Worm (Caenorhabditis elegans): ENCODE data around the gene ZC443.7.

The ZC443.7 gene

DNA sequence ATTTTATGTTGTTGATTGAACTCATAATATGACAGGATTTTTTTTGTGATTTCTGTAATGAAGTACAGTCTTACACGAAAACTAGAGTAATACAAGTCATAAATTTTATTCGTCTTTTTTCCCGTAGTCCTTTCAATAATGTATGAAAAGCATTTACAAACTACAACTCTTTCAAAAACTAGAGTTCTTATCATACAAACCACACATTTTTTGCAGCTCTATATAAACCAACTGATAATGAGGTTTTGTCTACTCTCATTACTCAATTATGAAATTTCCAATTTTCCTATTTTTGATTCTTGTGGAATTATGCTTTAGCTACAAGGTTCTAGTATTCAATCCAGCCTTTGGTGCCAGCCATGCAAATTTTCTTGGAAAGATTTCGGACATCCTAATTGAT lies 18.5 kb downstream of the ZC443.7 start, which contains the start of gene ugt-16:
ugt-16 (plus strand) TSS at position 248 of the 400 bp plus-strand sequence.
- TF ChIP-seq pqm-1 (tag; optimal IDR thresholded peaks at IDR 0.05) (peak; percentile 53), fkh-10 (GFP tag; optimal IDR thresholded peaks at IDR 0.05) (no peak), elt-2 (tag; optimal IDR thresholded peaks at IDR 0.05) (peak; percentile 71), nhr-23 (tag; optimal IDR thresholded peaks at IDR 0.05) (no peak), ceh-16 (tag; optimal IDR thresholded peaks at IDR 0.05) (no peak), elt-3 (tag; optimal IDR thresholded peaks at IDR 0.05) (no peak)

ce11 chrV:12827219-12827618 lies 20.9 kb downstream of the ZC443.7 start, which contains the start of gene ugt-15:
Gene ugt-15 (plus strand): TSS chrV:12827519.
- TF ChIP-seq nhr-12 (tag; optimal IDR thresholded peaks at IDR 0.05) (no peak), egl-5 (tag; optimal IDR thresholded peaks at IDR 0.05) (no peak), sea-2 (GFP tag; optimal IDR thresholded peaks at IDR 0.05) (no peak), skn-1 (tag; optimal IDR thresholded peaks at IDR 0.05) (no peak), nhr-76 (tag; optimal IDR thresholded peaks at IDR 0.05) (no peak), daf-12 (tag; optimal IDR thresholded peaks at IDR 0.05) (no peak), ZK546.5 (tag; optimal IDR thresholded peaks at IDR 0.05) (no peak), unc-62 (GFP tag; optimal IDR thresholded peaks at IDR 0.05) (no peak), elt-2 (tag; optimal IDR thresholded peaks at IDR 0.05) (peak; percentile 13), fos-1 (tag; optimal IDR thresholded peaks at IDR 0.05) (no peak), R02D3.7 (tag; optimal IDR thresholded peaks at IDR 0.05) (no peak), pqm-1 (tag; optimal IDR thresholded peaks at IDR 0.05) (peak; percentile 22), aly-2 (tag; optimal IDR thresholded peaks at IDR 0.05) (no peak), nfya-1 (tag; optimal IDR thresholded peaks at IDR 0.05; ENCODE audit: insufficient read depth) (no peak)

DNA sequence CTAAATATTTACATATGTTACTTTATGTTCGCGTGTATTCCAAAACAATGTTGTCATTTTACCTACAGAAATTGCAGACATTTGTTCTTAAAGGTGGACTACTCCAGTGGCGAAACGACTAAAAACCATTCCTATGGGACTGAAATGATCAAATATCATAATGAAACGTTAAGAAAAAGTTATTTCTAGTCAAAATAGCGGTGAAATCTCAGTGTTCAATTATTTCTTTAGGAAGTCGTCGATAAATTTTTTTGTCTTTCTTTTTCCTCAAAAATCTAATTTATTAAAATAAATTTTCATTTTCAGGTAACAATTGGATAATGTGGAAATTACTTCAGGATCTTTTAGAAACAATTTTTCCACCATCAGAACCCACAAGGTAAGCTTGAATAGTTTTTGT lies 29.1 kb downstream of the ZC443.7 start, which contains the start of gene C44H9.4:
C44H9.4 (plus strand) TSS at position 301 of the 400 bp plus-strand sequence.
- TF ChIP-seq skn-1 (tag; optimal IDR thresholded peaks at IDR 0.05) (no peak), fkh-10 (GFP tag; optimal IDR thresholded peaks at IDR 0.05) (no peak), nhr-43 (tag; optimal IDR thresholded peaks at IDR 0.05; ENCODE audit: poor library complexity, severe bottlenecking) (no peak), ZK546.5 (tag; optimal IDR thresholded peaks at IDR 0.05) (no peak), lin-39 (tag; optimal IDR thresholded peaks at IDR 0.05) (no peak), ceh-28 (tag; optimal IDR thresholded peaks at IDR 0.05) (no peak), zag-1 (tag; optimal IDR thresholded peaks at IDR 0.05) (no peak), nhr-28 (tag; optimal IDR thresholded peaks at IDR 0.05) (no peak), ama-1 (optimal IDR thresholded peaks at IDR 0.05) (no peak)

DNA sequence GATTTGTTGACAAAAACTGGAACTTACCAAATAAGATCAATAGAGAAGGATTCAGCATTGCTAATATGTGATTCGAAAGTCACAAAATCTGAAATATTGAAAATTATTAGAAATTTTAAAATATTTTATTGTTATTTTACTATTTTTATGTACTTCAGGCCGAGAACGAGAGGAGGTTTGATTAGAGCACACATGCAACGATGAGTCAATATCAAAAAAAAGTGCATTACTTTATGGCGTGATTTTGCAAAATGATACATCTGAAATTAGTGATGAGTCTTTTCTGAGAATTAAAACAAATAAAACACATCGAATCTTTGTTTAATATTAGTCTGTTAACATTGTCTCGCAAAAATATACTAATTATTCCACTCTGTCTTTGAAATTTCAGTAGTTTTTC lies 38.5 kb downstream of the ZC443.7 start:
- no peak for TF ChIP-seq mml-1 (tag; optimal IDR thresholded peaks at IDR 0.05)
- peak; percentile 56 for TF ChIP-seq pqm-1 (tag; optimal IDR thresholded peaks at IDR 0.05)
- no peak for TF ChIP-seq R02D3.7 (tag; optimal IDR thresholded peaks at IDR 0.05)
- TF ChIP-seq tbx-2 (tag; optimal IDR thresholded peaks at IDR 0.05), result no peak
- no peak for TF ChIP-seq lsy-12 (tag; optimal IDR thresholded peaks at IDR 0.05)
- TF ChIP-seq mdl-1 (tag; optimal IDR thresholded peaks at IDR 0.05), result no peak
- no peak for TF ChIP-seq nhr-67 (tag; optimal IDR thresholded peaks at IDR 0.05)

DNA sequence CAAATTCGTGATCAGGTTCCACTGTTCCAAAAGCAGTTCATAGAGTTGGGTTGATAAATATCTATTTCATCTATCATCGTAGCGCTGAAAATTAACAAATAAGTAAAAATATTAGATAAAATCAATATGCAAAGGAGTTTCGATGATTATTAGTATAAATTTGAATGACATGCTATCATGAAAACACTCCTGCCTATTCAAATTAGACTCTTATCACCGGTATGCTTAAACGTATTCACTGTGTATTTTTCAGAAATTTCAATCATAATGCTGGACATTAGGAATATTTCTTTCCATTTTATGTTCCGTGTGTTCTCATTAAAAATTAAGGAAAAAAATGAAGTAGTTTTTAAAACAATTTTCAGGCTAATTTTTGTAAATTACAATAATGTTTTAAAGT lies 39.0 kb downstream of the ZC443.7 start, which contains the start of gene C44H9.6:
C44H9.6 (minus strand) TSS at position 101 of the 400 bp plus-strand sequence.
- TF ChIP-seq elt-2 (tag; optimal IDR thresholded peaks at IDR 0.05), result peak; percentile 35
- no peak for TF ChIP-seq fos-1 (tag; optimal IDR thresholded peaks at IDR 0.05)
- TF ChIP-seq eor-1 (tag; optimal IDR thresholded peaks at IDR 0.05), result no peak

DNA sequence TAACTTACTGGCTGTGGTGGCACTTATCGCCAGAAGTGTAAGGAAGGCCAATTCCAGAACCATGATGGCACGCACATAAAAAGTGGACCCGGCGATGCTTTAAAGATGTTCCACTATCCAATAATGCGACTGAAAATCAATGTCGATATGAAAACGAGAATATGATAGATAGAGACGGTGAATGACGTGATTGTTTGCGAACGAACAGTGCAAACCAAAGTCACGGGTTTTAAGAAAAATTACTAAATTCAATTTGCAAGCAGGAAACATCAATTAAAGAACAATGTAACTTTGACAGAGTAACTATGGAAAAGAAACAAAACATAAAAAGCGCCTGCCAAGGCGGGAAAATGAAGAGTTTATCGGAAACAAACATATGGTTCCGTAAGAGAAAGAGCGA lies 43.4 kb downstream of the ZC443.7 start, which contains the start of gene C44H9.5:
C44H9.5 (minus strand) TSS at position 129 of the 400 bp plus-strand sequence.
- TF ChIP-seq elt-3 (tag; optimal IDR thresholded peaks at IDR 0.05) (no peak), lin-39 (tag; optimal IDR thresholded peaks at IDR 0.05) (no peak), egl-5 (tag; optimal IDR thresholded peaks at IDR 0.05) (no peak), pqm-1 (tag; optimal IDR thresholded peaks at IDR 0.05) (peak; percentile 66), mdl-1 (tag; optimal IDR thresholded peaks at IDR 0.05) (no peak), elt-2 (tag; optimal IDR thresholded peaks at IDR 0.05) (peak; percentile 49), eor-1 (tag; optimal IDR thresholded peaks at IDR 0.05) (no peak), fos-1 (tag; optimal IDR thresholded peaks at IDR 0.05) (no peak), fkh-10 (GFP tag; optimal IDR thresholded peaks at IDR 0.05) (no peak)
